Worm (Caenorhabditis elegans) whole organism, midembryonic: ENCODE measurements around the gene ptr-25.

Experiments
- T22C8.4 ChIP-seq: fragments of 200-800 bp; sonication (Bioruptor generic); IDR thresholded peaks from 2 replicates; pipeline ENCODE4 v1.3.6; 2022; ENCODE audit warnings: missing genetic modification characterization, missing compliant biosample characterization
- cog-1 ChIP-seq: sonication (generic microtip); optimal IDR thresholded peaks from 2 replicates; lab custom pipeline; 2016; ENCODE audit warnings: missing genetic modification characterization, missing compliant biosample characterization
- flt-1 ChIP-seq: fragments of 200-800 bp; sonication (Bioruptor generic); IDR thresholded peaks from 2 replicates; pipeline ENCODE4 v1.3.6; 2022; ENCODE audit warnings: missing genetic modification characterization, missing compliant biosample characterization
- klf-2 ChIP-seq: fragments of 200-800 bp; sonication (Bioruptor generic); conservative IDR thresholded peaks from 2 replicates; pipeline ENCODE4 v1.3.6; 2022; ENCODE audit warnings: missing genetic modification reagents, missing genetic modification characterization, missing compliant biosample characterization
- med-1 ChIP-seq: sonication (generic microtip); optimal IDR thresholded peaks from 2 replicates; lab custom pipeline; 2017; ENCODE audit warnings: missing genetic modification characterization, mild to moderate bottlenecking, missing compliant biosample characterization, antibody characterized with exemption, missing genetic modification reagents; ENCODE audit not compliant: insufficient read depth
- ref-1 ChIP-seq: fragments of 200-800 bp; sonication (Bioruptor generic); conservative IDR thresholded peaks from 2 replicates; pipeline ENCODE4 v1.3.6; 2022; ENCODE audit warnings: missing genetic modification reagents, missing genetic modification characterization, missing compliant biosample characterization
- tab-1 ChIP-seq: fragments of 200-800 bp; sonication (Bioruptor generic); IDR thresholded peaks from 2 replicates; pipeline ENCODE4 v1.3.6; 2022; ENCODE audit warnings: missing genetic modification characterization, missing compliant biosample characterization
- ztf-23 ChIP-seq: fragments of 200-800 bp; sonication (Bioruptor generic); IDR thresholded peaks from 2 replicates; pipeline ENCODE4 v1.3.6; 2022; ENCODE audit warnings: missing genetic modification reagents, missing genetic modification characterization, missing compliant biosample characterization

DNA sequence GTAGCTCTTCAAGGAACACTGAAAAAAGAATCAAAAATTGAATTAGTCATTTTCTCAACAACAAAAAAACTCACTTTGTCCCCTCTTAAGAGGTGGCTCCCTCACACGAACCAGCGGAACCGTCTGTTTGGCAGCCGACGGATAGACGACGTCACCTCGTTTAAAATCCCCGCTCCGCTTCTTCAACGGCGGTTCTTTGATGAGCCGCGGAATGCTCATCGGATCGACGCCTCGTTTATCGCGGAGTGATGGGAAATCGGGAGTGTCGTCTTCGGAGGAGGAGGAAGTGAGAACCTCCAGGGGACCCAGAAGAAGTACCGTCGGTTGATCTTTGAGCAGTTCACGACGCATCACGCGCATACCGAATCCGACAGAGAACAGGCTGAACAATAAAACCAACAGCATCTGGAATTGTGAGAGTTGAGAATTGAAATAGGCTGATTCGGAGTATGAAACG, 50.9 kb downstream of the ptr-25 start, which contains the start of gene nlp-68:
- TF ChIP-seq ref-1 (GFP tag; lab: Robert Waterston, UW) (no peak), T22C8.4 (GFP tag; lab: Robert Waterston, UW) (no peak), tab-1 (GFP tag; lab: Robert Waterston, UW) (no peak), med-1 (GFP tag; lab: Kevin White, UChicago) (no peak), flt-1 (no peak), klf-2 (no peak), cog-1 (tag; lab: Kevin White, UChicago) (no peak), ztf-23 (GFP tag; lab: Robert Waterston, UW) (no peak)
